Worm (Caenorhabditis elegans): ENCODE measurements around the gene nhr-91.

DNA sequence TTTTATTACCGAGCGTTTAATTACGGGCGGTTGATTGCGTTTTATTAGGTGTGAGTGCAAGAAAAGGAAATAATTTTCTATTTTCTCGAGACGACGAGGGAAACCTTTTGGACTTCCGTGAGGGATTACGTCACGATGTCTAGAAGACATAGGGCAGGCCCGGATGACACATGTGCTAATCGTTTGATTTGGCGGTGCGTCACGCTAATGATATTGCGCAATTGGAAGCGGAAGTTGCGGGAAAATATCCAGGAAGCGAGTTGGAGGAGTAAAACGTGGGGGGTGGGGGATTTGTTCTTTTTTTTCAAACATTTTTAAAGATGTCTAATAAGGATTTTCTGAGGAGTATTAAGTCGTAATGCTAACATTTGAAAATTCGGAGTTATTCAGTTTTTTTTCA is 44.6 kb upstream of the nhr-91 start:
- TF ChIP-seq ama-1 (optimal IDR thresholded peaks at IDR 0.05) (no peak), B0310.2 (tag; optimal IDR thresholded peaks at IDR 0.05) (no peak), hnd-1 (tag; optimal IDR thresholded peaks at IDR 0.05) (no peak), flt-1 (GFP tag; IDR thresholded peaks at IDR 0.05) (no peak), ceh-36 (tag; optimal IDR thresholded peaks at IDR 0.05) (no peak), ceh-13 (GFP tag; optimal IDR thresholded peaks at IDR 0.05) (no peak), sea-1 (GFP tag; conservative IDR thresholded peaks at IDR 0.05) (no peak), tbx-37 (GFP tag; conservative IDR thresholded peaks at IDR 0.05) (no peak), F13C5.2 (tag; optimal IDR thresholded peaks at IDR 0.05) (no peak)

All from whole organism, early embryonic.